Worm (Caenorhabditis elegans) whole organism, mixed stage, embryonic: ENCODE data around the gene Y75B8A.10.
"Not testable (repeated sequence)": the region's sequence is repeated elsewhere in the genome, so short reads cannot be mapped to it uniquely, and the experiment has no call there.

Experiments
- M03D4.4 ChIP-seq: sonication (generic microtip); optimal IDR thresholded peaks from 2 replicates; lab custom pipeline; 2017; ENCODE audit warnings: mild to moderate bottlenecking, missing genetic modification characterization, missing compliant biosample characterization
- ceh-39 ChIP-seq: fragments of 150-350 bp; optimal IDR thresholded peaks from 2 replicates; lab custom pipeline; 2014; ENCODE audit warnings: missing biosample characterization, missing genetic modification characterization
- ces-1 ChIP-seq: fragments of 150-350 bp; optimal IDR thresholded peaks from 2 replicates; lab custom pipeline; 2014; ENCODE audit warnings: missing biosample characterization, missing genetic modification reagents, missing genetic modification characterization
- lin-13 ChIP-seq: fragments of 150-350 bp; optimal IDR thresholded peaks from 2 replicates; lab custom pipeline; 2014; ENCODE audit warnings: missing biosample characterization, missing genetic modification characterization
- lsy-2 ChIP-seq: fragments of 150-350 bp; optimal IDR thresholded peaks from 2 replicates; lab custom pipeline; 2014; ENCODE audit warnings: missing biosample characterization, missing genetic modification characterization
- nhr-237 ChIP-seq: fragments of 150-350 bp; optimal IDR thresholded peaks from 2 replicates; lab custom pipeline; 2014; ENCODE audit warnings: missing biosample characterization, missing genetic modification characterization
- nhr-76 ChIP-seq: sonication (generic microtip); optimal IDR thresholded peaks from 2 replicates; lab custom pipeline; 2017; ENCODE audit warnings: missing biosample characterization, missing genetic modification characterization
- pha-4 ChIP-seq: fragments of 150-350 bp; optimal IDR thresholded peaks from 2 replicates; lab custom pipeline; 2018; ENCODE audit warnings: missing biosample characterization, missing genetic modification reagents, missing genetic modification characterization
- tbx-8 ChIP-seq: fragments of 200-800 bp; sonication (Bioruptor generic); optimal IDR thresholded peaks from 2 replicates; lab custom pipeline; 2018; ENCODE audit warnings: mild to moderate bottlenecking, missing genetic modification characterization, moderate library complexity, missing compliant biosample characterization
- unc-62 ChIP-seq: fragments of 150-350 bp; optimal IDR thresholded peaks from 2 replicates; lab custom pipeline; 2014; ENCODE audit warnings: missing biosample characterization, missing genetic modification reagents, missing genetic modification characterization

DNA sequence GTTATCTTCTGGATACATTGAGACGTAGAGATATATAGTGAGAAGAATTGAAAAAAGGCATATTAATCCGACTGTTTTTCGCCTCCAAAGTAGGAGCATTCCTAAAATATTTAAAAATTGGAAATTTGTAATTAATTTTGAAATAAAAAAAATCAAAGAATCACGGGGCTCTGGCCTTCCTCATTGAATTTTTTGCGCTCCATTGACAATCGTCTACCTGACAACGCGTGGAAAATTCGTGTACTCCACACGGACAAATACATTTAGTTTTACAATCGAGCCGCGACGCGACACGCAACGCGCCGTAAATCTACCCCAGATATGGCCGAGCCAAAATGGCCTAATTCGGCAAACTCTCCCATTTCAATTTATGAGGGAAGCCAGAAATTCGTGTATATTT, 5.7 kb downstream of the Y75B8A.10 start, which contains the start of gene gly-11:
- TF ChIP-seq ceh-39; M03D4.4 (tag; lab: Kevin White, UChicago); tbx-8 (GFP tag; lab: Kevin White, UChicago); nhr-76 (tag; lab: Kevin White, UChicago); lin-13 (tag; lab: Kevin White, UChicago); ces-1 (GFP tag; lab: Kevin White, UChicago); unc-62 (GFP tag; lab: Kevin White, UChicago); nhr-237 (tag; lab: Kevin White, UChicago); pha-4 (tag; lab: Kevin White, UChicago); lsy-2: not testable (repeated sequence)
